Worm (Caenorhabditis elegans) whole organism, L4 larva: ENCODE measurements around the gene F59G1.4.

Source experiments
- F37D6.2 ChIP-seq: sonication (generic microtip); optimal IDR thresholded peaks from 2 replicates; lab custom pipeline; 2016; ENCODE audit warnings: mild to moderate bottlenecking, missing genetic modification characterization, missing compliant biosample characterization
- ceh-62 ChIP-seq: sonication (generic microtip); optimal IDR thresholded peaks from 2 replicates; lab custom pipeline; 2017; ENCODE audit warnings: missing biosample characterization, missing genetic modification characterization
- ceh-82 ChIP-seq: sonication (generic microtip); optimal IDR thresholded peaks from 2 replicates; lab custom pipeline; 2017; ENCODE audit warnings: missing biosample characterization, missing genetic modification characterization
- fkh-10 ChIP-seq: fragments of 150-350 bp; optimal IDR thresholded peaks from 2 replicates; lab custom pipeline; 2014; ENCODE audit warnings: missing biosample characterization, missing genetic modification reagents, missing genetic modification characterization
- hlh-30 ChIP-seq: sonication (generic microtip); optimal IDR thresholded peaks from 2 replicates; lab custom pipeline; 2017; ENCODE audit warnings: antibody characterized with exemption, mild to moderate bottlenecking, missing genetic modification characterization, missing compliant biosample characterization; ENCODE audit not compliant: insufficient read depth
- nhr-6 ChIP-seq: fragments of 150-350 bp; optimal IDR thresholded peaks from 2 replicates; lab custom pipeline; 2014; ENCODE audit warnings: missing biosample characterization, missing genetic modification characterization

DNA sequence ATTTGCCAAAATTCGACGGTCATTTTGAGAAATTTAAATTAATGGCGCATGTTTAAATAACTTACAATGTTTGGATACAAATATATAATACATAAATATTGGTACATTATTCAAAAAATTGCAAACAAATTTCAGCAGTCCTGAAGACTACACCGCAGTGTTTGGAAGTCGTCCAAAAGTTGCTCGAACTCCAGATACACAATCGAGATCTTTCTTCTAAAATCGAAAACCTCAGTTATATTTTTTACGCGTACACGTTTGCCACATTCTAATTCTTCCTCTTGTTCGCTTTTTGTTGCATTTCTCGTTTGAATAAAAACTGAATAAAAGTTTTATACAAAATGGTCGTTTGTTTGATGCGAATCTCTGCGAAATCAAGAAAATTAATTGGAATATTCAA is 8.3 kb downstream of the F59G1.4 start, which contains the start of gene tsp-18:
- TF ChIP-seq ceh-82 (tag; lab: Kevin White, UChicago) (no peak), F37D6.2 (tag; lab: Kevin White, UChicago) (no peak), hlh-30 (no peak), ceh-62 (tag; lab: Kevin White, UChicago) (no peak), fkh-10 (GFP tag; lab: Kevin White, UChicago) (no peak), nhr-6 (tag; lab: Kevin White, UChicago) (no peak)
